Worm (Caenorhabditis elegans) whole organism, L2 larva: ENCODE data around the gene nhr-110.
A peak's percentile ranks its signal among the peaks of the same experiment; 100 is the strongest.

Experiments
- C34F6.9 ChIP-seq: fragments of 150-350 bp; optimal IDR thresholded peaks from 2 replicates; lab custom pipeline; 2014; ENCODE audit warnings: missing biosample characterization, missing genetic modification characterization
- Y55F3AM.14 ChIP-seq: fragments of 200-800 bp; sonication (Bioruptor generic); optimal IDR thresholded peaks from 2 replicates; lab custom pipeline; 2018; ENCODE audit warnings: mild to moderate bottlenecking, missing genetic modification characterization, missing compliant biosample characterization
- ZK546.5 ChIP-seq: sonication (generic microtip); optimal IDR thresholded peaks from 2 replicates; lab custom pipeline; 2017; ENCODE audit warnings: missing biosample characterization, missing genetic modification characterization
- alr-1 ChIP-seq: fragments of 150-350 bp; optimal IDR thresholded peaks from 2 replicates; lab custom pipeline; 2014; ENCODE audit warnings: missing biosample characterization, missing genetic modification characterization
- blmp-1 ChIP-seq: sonication (generic microtip); optimal IDR thresholded peaks from 2 replicates; lab custom pipeline; 2017; ENCODE audit warnings: missing genetic modification characterization, mild to moderate bottlenecking, missing compliant biosample characterization, antibody characterized with exemption, moderate library complexity; ENCODE audit not compliant: insufficient read depth
- ceh-16 ChIP-seq: fragments of 150-350 bp; optimal IDR thresholded peaks from 2 replicates; lab custom pipeline; 2014; ENCODE audit warnings: missing biosample characterization, missing genetic modification characterization
- ceh-82 ChIP-seq: fragments of 150-350 bp; optimal IDR thresholded peaks from 2 replicates; lab custom pipeline; 2014; ENCODE audit warnings: missing biosample characterization, missing genetic modification characterization
- crh-2 ChIP-seq: sonication (generic microtip); optimal IDR thresholded peaks from 2 replicates; lab custom pipeline; 2017; ENCODE audit warnings: missing biosample characterization, missing genetic modification characterization
- dmd-4 ChIP-seq: sonication (generic microtip); optimal IDR thresholded peaks from 2 replicates; lab custom pipeline; 2017; ENCODE audit warnings: missing biosample characterization, missing genetic modification characterization
- egl-27 ChIP-seq: sonication (generic microtip); optimal IDR thresholded peaks from 3 replicates; lab custom pipeline; 2017; ENCODE audit warnings: missing biosample characterization, missing genetic modification reagents, missing genetic modification characterization
- elt-3 ChIP-seq: sonication (generic microtip); optimal IDR thresholded peaks from 2 replicates; lab custom pipeline; 2017; ENCODE audit warnings: missing biosample characterization, missing genetic modification characterization
- fos-1 ChIP-seq: fragments of 150-350 bp; optimal IDR thresholded peaks from 2 replicates; lab custom pipeline; 2014; ENCODE audit warnings: missing biosample characterization, missing genetic modification characterization
- gmeb-1 ChIP-seq: fragments of 150-350 bp; optimal IDR thresholded peaks from 2 replicates; lab custom pipeline; 2014; ENCODE audit warnings: missing biosample characterization, missing genetic modification characterization
- lin-13 ChIP-seq: fragments of 150-350 bp; optimal IDR thresholded peaks from 2 replicates; lab custom pipeline; 2014; ENCODE audit warnings: missing biosample characterization, missing genetic modification reagents, missing genetic modification characterization
- lin-39 ChIP-seq: fragments of 150-350 bp; optimal IDR thresholded peaks from 2 replicates; lab custom pipeline; 2014; ENCODE audit warnings: missing biosample characterization, missing genetic modification reagents, missing genetic modification characterization
- mdl-1 ChIP-seq, 2 experiments: fragments of 150-350 bp in 1 of 2; sonication (generic microtip) in 1 of 2; optimal IDR thresholded peaks; 2 replicates each; lab custom pipeline; 2017; ENCODE audit warnings: missing biosample characterization in 2 of 2, missing genetic modification characterization in 2 of 2
- nhr-10 ChIP-seq: sonication (generic microtip); optimal IDR thresholded peaks from 2 replicates; lab custom pipeline; 2017; ENCODE audit warnings: missing biosample characterization, missing genetic modification characterization
- nhr-11 ChIP-seq: fragments of 150-350 bp; optimal IDR thresholded peaks from 2 replicates; lab custom pipeline; 2014; ENCODE audit warnings: missing biosample characterization, missing genetic modification characterization
- nhr-12 ChIP-seq: fragments of 150-350 bp; optimal IDR thresholded peaks from 2 replicates; lab custom pipeline; 2014; ENCODE audit warnings: missing biosample characterization, missing genetic modification characterization
- nhr-129 ChIP-seq: fragments of 150-350 bp; optimal IDR thresholded peaks from 2 replicates; lab custom pipeline; 2014; ENCODE audit warnings: missing biosample characterization, missing genetic modification characterization
- nhr-23 ChIP-seq: fragments of 150-350 bp; optimal IDR thresholded peaks from 2 replicates; lab custom pipeline; 2014; ENCODE audit warnings: missing biosample characterization, missing genetic modification reagents, missing genetic modification characterization
- nhr-237 ChIP-seq: fragments of 150-350 bp; optimal IDR thresholded peaks from 2 replicates; lab custom pipeline; 2014; ENCODE audit warnings: missing biosample characterization, missing genetic modification characterization
- nhr-77 ChIP-seq: fragments of 150-350 bp; optimal IDR thresholded peaks from 2 replicates; lab custom pipeline; 2014; ENCODE audit warnings: missing biosample characterization, missing genetic modification characterization
- peb-1 ChIP-seq: fragments of 150-350 bp; optimal IDR thresholded peaks from 2 replicates; lab custom pipeline; 2014; ENCODE audit warnings: missing biosample characterization, missing genetic modification characterization
- sma-3 ChIP-seq: sonication (generic microtip); optimal IDR thresholded peaks from 2 replicates; lab custom pipeline; 2016; ENCODE audit warnings: missing genetic modification reagents, missing genetic modification characterization, missing compliant biosample characterization
- snpc-4 ChIP-seq: fragments of 150-350 bp; optimal IDR thresholded peaks from 2 replicates; lab custom pipeline; 2014; ENCODE audit warnings: missing biosample characterization, missing genetic modification characterization
- unc-39 ChIP-seq: fragments of 150-350 bp; optimal IDR thresholded peaks from 2 replicates; lab custom pipeline; 2014; ENCODE audit warnings: missing biosample characterization, missing genetic modification characterization
- unc-55 ChIP-seq: fragments of 150-350 bp; sonication (generic microtip); optimal IDR thresholded peaks from 3 replicates; lab custom pipeline; 2014; ENCODE audit warnings: missing biosample characterization, missing genetic modification reagents, missing genetic modification characterization
- unc-62 ChIP-seq: fragments of 150-350 bp; optimal IDR thresholded peaks from 2 replicates; lab custom pipeline; 2014; ENCODE audit warnings: missing biosample characterization, missing genetic modification reagents, missing genetic modification characterization
- zag-1 ChIP-seq: fragments of 150-350 bp; optimal IDR thresholded peaks from 2 replicates; lab custom pipeline; 2014; ENCODE audit warnings: missing biosample characterization, missing genetic modification characterization
- ztf-1 ChIP-seq: fragments of 200-800 bp; sonication (Bioruptor generic); conservative IDR thresholded peaks from 2 replicates; pipeline ENCODE4 v1.3.6; 2022; ENCODE audit warnings: missing genetic modification characterization, missing compliant biosample characterization
- ztf-4 ChIP-seq: fragments of 150-350 bp; optimal IDR thresholded peaks from 2 replicates; lab custom pipeline; 2014; ENCODE audit warnings: missing biosample characterization, missing genetic modification characterization

The nhr-110 gene

DNA sequence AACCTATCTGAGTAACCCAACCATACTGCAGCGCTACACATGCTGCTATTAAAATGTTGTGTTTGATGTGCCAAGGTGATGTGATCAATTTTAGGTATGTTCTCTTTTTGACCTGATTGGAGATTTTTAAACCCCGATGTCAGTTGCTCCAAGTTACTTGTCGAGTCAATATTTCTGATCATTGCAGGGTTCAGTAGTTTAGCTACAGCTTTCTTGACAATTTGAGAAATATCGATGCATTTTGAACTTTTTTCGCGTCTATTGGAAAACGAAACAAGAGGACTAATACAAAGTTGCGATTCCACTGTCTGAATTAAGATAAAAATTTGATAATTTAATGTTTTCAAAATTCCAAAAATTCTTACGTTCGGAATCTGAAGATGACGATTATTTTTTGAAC, 811 bp downstream of the nhr-110 start:
- TF ChIP-seq sma-3 (GFP tag; lab: Kevin White, UChicago) (no peak), lin-13 (GFP tag; lab: Kevin White, UChicago) (no peak), gmeb-1 (tag; lab: Kevin White, UChicago) (no peak), snpc-4 (no peak), dmd-4 (tag; lab: Kevin White, UChicago) (no peak), lin-39 (tag; lab: Kevin White, UChicago) (no peak), alr-1 (tag; lab: Kevin White, UChicago) (no peak), ztf-1 (GFP tag; lab: Robert Waterston, UW) (no peak), C34F6.9 (no peak), nhr-77 (tag; lab: Kevin White, UChicago) (no peak), blmp-1 (tag; lab: Kevin White, UChicago) (no peak), ztf-4 (tag; lab: Kevin White, UChicago) (no peak)

DNA sequence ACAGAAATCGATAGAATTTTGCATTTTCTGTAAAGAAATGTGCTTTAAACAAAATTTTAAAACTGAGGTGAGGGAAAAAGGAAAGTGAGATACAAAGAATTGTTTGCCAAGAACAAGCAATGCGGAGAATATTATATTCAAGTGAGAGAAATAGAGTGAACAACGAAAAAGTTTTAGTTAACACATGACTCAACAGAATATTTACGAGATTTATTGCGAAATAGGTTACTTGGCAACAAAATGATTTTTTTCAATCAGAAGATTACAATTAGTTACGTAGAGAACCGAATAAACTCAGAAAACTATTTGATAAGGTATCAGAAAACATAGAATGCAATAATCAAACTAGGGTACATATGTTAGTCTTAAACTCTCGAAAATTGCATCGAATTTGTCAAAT, 2.7 kb downstream of the nhr-110 start, which contains the start of gene nhr-117:
nhr-117 (minus strand) TSS at position 27 of the 400 bp plus-strand sequence.
- TF ChIP-seq gmeb-1 (tag; lab: Kevin White, UChicago) (peak; percentile 5), blmp-1 (tag; lab: Kevin White, UChicago) (no peak), nhr-10 (tag; lab: Kevin White, UChicago) (no peak), mdl-1 (tag; optimal IDR thresholded peaks at IDR 0.05; lab: Kevin White, UChicago) (no peak), nhr-129 (tag; lab: Kevin White, UChicago) (peak; percentile 27), lin-39 (tag; lab: Kevin White, UChicago) (no peak), Y55F3AM.14 (GFP tag; lab: Kevin White, UChicago) (no peak), nhr-77 (tag; lab: Kevin White, UChicago) (no peak), C34F6.9 (peak; percentile 53)

DNA sequence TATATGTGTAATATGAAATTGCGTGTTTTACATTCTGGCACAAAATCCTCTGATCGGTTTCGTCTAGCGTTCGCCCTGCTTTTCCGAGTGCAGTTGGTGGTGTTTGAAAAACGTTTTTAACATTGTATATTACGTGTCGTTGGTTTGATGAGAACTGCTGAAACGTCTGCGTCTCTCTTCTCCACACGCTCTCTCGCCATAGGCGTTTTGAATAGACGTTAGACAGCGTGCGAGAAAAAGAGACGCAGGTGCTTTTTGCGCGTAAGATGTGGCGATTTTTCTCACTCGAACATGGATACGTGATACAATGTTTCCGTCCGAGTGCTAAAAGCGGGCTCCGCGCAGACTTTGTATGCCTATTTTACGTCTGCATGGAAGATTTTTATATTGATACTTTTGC, 3.7 kb downstream of the nhr-110 start:
- TF ChIP-seq nhr-12 (no peak), nhr-11 (tag; lab: Kevin White, UChicago) (no peak), gmeb-1 (tag; lab: Kevin White, UChicago) (no peak), nhr-23 (tag; lab: Kevin White, UChicago) (no peak), ztf-1 (GFP tag; lab: Robert Waterston, UW) (no peak), unc-55 (no peak), zag-1 (tag; lab: Kevin White, UChicago) (no peak), egl-27 (tag; lab: Kevin White, UChicago) (no peak), alr-1 (tag; lab: Kevin White, UChicago) (no peak), nhr-129 (tag; lab: Kevin White, UChicago) (no peak), ceh-82 (no peak), mdl-1 (tag; optimal IDR thresholded peaks at IDR 0.05; lab: Kevin White, UChicago) (no peak)
- TF ChIP-seq, all 48 proteins: peak for 0

DNA sequence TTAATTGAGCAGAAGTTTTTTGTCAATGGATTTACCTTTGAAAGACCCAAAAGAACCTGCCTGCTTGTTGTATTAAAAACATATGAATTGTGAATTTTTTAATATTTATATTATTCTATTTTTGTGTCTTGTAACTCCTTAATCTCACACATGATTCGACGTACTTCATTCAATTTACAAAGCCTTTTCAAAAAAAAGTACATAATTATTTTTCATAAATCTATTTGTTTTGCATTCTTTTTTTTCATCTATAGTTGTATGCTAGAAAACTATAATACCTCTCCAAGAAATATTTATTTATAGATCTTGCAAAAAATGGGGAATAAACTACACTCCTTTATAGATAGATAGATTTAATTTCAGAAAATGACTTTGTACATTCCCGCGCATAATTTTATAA, 5.5 kb downstream of the nhr-110 start, which contains the start of gene nhr-179:
nhr-179 (minus strand) TSS at position 101 of the 400 bp plus-strand sequence.
- TF ChIP-seq nhr-77 (tag; lab: Kevin White, UChicago) (no peak), gmeb-1 (tag; lab: Kevin White, UChicago) (no peak), nhr-237 (tag; lab: Kevin White, UChicago) (no peak), ceh-16 (tag; lab: Kevin White, UChicago) (no peak), alr-1 (tag; lab: Kevin White, UChicago) (no peak), crh-2 (tag; lab: Kevin White, UChicago) (no peak), unc-39 (tag; lab: Kevin White, UChicago) (no peak), unc-55 (no peak), nhr-12 (no peak), ceh-82 (no peak), peb-1 (tag; lab: Kevin White, UChicago) (no peak), ztf-1 (GFP tag; lab: Robert Waterston, UW) (no peak), fos-1 (no peak)

DNA sequence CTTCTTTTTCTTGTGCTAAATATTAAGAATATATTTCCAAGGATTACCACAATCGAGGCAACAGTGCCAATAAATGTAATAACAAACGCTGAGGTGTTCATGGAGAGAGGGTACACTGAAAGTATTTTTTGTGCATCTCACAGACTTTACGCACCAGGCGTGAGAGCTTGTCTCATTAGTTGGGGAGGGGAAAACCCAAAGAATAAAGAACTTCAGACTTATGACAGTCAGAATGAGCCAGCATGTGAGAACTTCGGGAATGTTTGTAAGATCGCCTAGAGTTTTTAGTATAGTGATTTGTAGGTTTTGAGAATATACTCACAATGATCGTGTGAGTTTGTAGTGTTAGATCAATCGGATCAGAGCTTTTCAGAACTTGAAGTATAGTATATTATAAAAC, 9.5 kb downstream of the nhr-110 start, which contains the start of gene srbc-41:
srbc-41 (minus strand) TSS at position 101 of the 400 bp plus-strand sequence.
- TF ChIP-seq unc-62 (GFP tag; lab: Kevin White, UChicago) = no peak
- TF ChIP-seq elt-3 (tag; lab: Kevin White, UChicago) = no peak
- TF ChIP-seq ZK546.5 = no peak
- no peak for TF ChIP-seq nhr-77 (tag; lab: Kevin White, UChicago)
